Fruit fly (Drosophila melanogaster): ENCODE results near the gene CG31287.

DNA sequence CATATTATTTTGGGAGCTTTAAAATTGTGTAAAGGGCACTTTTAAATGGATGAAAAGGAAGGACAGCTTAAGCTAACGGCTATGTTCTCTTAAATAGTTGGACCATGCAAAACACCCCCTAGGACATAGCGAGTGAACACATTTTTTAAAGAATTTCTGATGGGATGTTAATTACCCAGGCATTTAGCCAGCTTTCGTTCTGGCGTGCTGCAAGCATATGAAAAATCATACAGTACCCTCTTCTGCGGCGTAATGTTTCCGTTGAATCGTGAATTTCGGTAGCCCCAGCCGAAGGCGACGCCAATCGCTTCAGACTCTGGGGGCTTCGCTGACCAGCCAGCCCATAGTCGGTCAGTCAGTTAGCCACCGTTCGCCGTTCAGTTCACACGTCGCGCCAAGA lies 48.5 kb upstream of the CG31287 start, which contains the start of gene CG6006:
- TF ChIP-seq ttk (optimal IDR thresholded peaks at IDR 0.05) (no peak), psq (optimal IDR thresholded peaks at IDR 0.05) (no peak), insv (optimal IDR thresholded peaks at IDR 0.05) (no peak)

All from Kc167 (cell line).